Worm (Caenorhabditis elegans) whole organism, late embryonic: Measurements from ENCODE around the gene C05C10.7.

ENCODE experiments used
- K09A11.1 ChIP-seq: sonication (generic microtip); optimal IDR thresholded peaks from 2 replicates; lab custom pipeline; 2017; ENCODE audit warnings: antibody characterized with exemption, mild to moderate bottlenecking, missing genetic modification characterization, missing compliant biosample characterization; ENCODE audit not compliant: insufficient read depth
- Y22D7AL.16 ChIP-seq: sonication (generic microtip); optimal IDR thresholded peaks from 2 replicates; lab custom pipeline; 2016; ENCODE audit warnings: missing genetic modification characterization, missing compliant biosample characterization
- ceh-18 ChIP-seq: sonication (generic microtip); optimal IDR thresholded peaks from 2 replicates; lab custom pipeline; 2016; ENCODE audit warnings: missing genetic modification characterization, missing compliant biosample characterization
- ceh-19 ChIP-seq: fragments of 200-800 bp; sonication (Bioruptor generic); optimal IDR thresholded peaks from 2 replicates; lab custom pipeline; 2018; ENCODE audit warnings: mild to moderate bottlenecking, missing genetic modification characterization, missing compliant biosample characterization
- ceh-2 ChIP-seq: sonication (generic microtip); optimal IDR thresholded peaks from 2 replicates; lab custom pipeline; 2016; ENCODE audit warnings: missing genotype, missing genetic modification characterization, missing compliant biosample characterization
- ceh-31 ChIP-seq: sonication (generic microtip); optimal IDR thresholded peaks from 2 replicates; lab custom pipeline; 2016; ENCODE audit warnings: missing genetic modification characterization, missing compliant biosample characterization
- ceh-48 ChIP-seq: sonication (generic microtip); optimal IDR thresholded peaks from 2 replicates; lab custom pipeline; 2016; ENCODE audit warnings: missing genetic modification characterization, inconsistent platforms, missing compliant biosample characterization
- ceh-6 ChIP-seq: fragments of 200-800 bp; sonication (Bioruptor generic); optimal IDR thresholded peaks from 2 replicates; lab custom pipeline; 2018; ENCODE audit warnings: mild to moderate bottlenecking, missing genetic modification characterization, missing compliant biosample characterization
- ceh-9 ChIP-seq: sonication (generic microtip); optimal IDR thresholded peaks from 2 replicates; lab custom pipeline; 2016; ENCODE audit warnings: mild to moderate bottlenecking, missing genetic modification characterization, inconsistent platforms, missing compliant biosample characterization
- elt-4 ChIP-seq: sonication (generic microtip); optimal IDR thresholded peaks from 2 replicates; lab custom pipeline; 2016; ENCODE audit warnings: missing genetic modification characterization, missing compliant biosample characterization
- fax-1 ChIP-seq: sonication (generic microtip); optimal IDR thresholded peaks from 2 replicates; lab custom pipeline; 2016; ENCODE audit warnings: missing genotype, missing genetic modification characterization, missing compliant biosample characterization
- hlh-13 ChIP-seq: fragments of 200-800 bp; sonication (Bioruptor generic); optimal IDR thresholded peaks from 2 replicates; lab custom pipeline; 2018; ENCODE audit warnings: mild to moderate bottlenecking, missing genetic modification characterization, missing compliant biosample characterization
- hlh-15 ChIP-seq: sonication (generic microtip); optimal IDR thresholded peaks from 2 replicates; lab custom pipeline; 2016; ENCODE audit warnings: missing genetic modification characterization, missing compliant biosample characterization
- hlh-30 ChIP-seq: sonication (generic microtip); optimal IDR thresholded peaks from 2 replicates; lab custom pipeline; 2017; ENCODE audit warnings: antibody characterized with exemption, missing genetic modification characterization, missing compliant biosample characterization; ENCODE audit not compliant: insufficient read depth
- hlh-6 ChIP-seq: sonication (generic microtip); optimal IDR thresholded peaks from 2 replicates; lab custom pipeline; 2016; ENCODE audit warnings: missing genotype, missing genetic modification characterization, missing compliant biosample characterization
- lim-6 ChIP-seq: sonication (generic microtip); optimal IDR thresholded peaks from 2 replicates; lab custom pipeline; 2016; ENCODE audit warnings: missing genetic modification characterization, missing compliant biosample characterization
- lin-11 ChIP-seq: fragments of 200-800 bp; sonication (Bioruptor generic); optimal IDR thresholded peaks from 2 replicates; lab custom pipeline; 2018; ENCODE audit warnings: mild to moderate bottlenecking, missing genetic modification characterization, missing compliant biosample characterization
- madf-2 ChIP-seq: sonication (generic microtip); optimal IDR thresholded peaks from 2 replicates; lab custom pipeline; 2017; ENCODE audit warnings: missing genetic modification characterization, missing compliant biosample characterization
- mec-3 ChIP-seq: sonication (generic microtip); optimal IDR thresholded peaks from 2 replicates; lab custom pipeline; 2016; ENCODE audit warnings: borderline replicate concordance, missing genetic modification characterization, missing compliant biosample characterization
- nfya-1 ChIP-seq: sonication (generic microtip); optimal IDR thresholded peaks from 2 replicates; lab custom pipeline; 2017; ENCODE audit warnings: missing genetic modification characterization, mild to moderate bottlenecking, missing compliant biosample characterization, antibody characterized with exemption, moderate library complexity
- odd-2 ChIP-seq: sonication (generic microtip); optimal IDR thresholded peaks from 2 replicates; lab custom pipeline; 2017; ENCODE audit warnings: antibody characterized with exemption, mild to moderate bottlenecking, missing genetic modification characterization, missing compliant biosample characterization
- pat-9 ChIP-seq: fragments of 200-800 bp; sonication (Bioruptor generic); optimal IDR thresholded peaks from 2 replicates; lab custom pipeline; 2018; ENCODE audit warnings: mild to moderate bottlenecking, missing genetic modification characterization, moderate library complexity, missing compliant biosample characterization
- pax-1 ChIP-seq: fragments of 150-350 bp; optimal IDR thresholded peaks from 2 replicates; lab custom pipeline; 2014; ENCODE audit warnings: missing biosample characterization, missing genetic modification characterization
- pros-1 ChIP-seq: fragments of 150-350 bp; optimal IDR thresholded peaks from 2 replicates; lab custom pipeline; 2014; ENCODE audit warnings: missing biosample characterization, missing genetic modification reagents, missing genetic modification characterization
- sox-2 ChIP-seq: fragments of 200-800 bp; sonication (Bioruptor generic); IDR thresholded peaks from 2 replicates; pipeline ENCODE4 v1.3.6; 2022; ENCODE audit warnings: missing genetic modification reagents, missing genetic modification characterization, missing compliant biosample characterization
- syd-9 ChIP-seq: sonication (generic microtip); optimal IDR thresholded peaks from 2 replicates; lab custom pipeline; 2016; ENCODE audit warnings: mild to moderate bottlenecking, missing genetic modification characterization, moderate library complexity, missing compliant biosample characterization
- unc-3 ChIP-seq, 2 experiments: fragments of 200-800 bp in 1 of 2; sonication (Bioruptor generic) in 1 of 2; sonication (generic microtip) in 1 of 2; conservative IDR thresholded peaks in 1 of 2; optimal IDR thresholded peaks in 1 of 2; 2 replicates each; pipeline versions ENCODE4 v1.3.6 to Lab custom; 2016 to 2022; ENCODE audit warnings: missing compliant biosample characterization in 2 of 2, missing genetic modification characterization in 2 of 2, missing genetic modification reagents in 1 of 2
- unc-55 ChIP-seq: sonication (generic microtip); optimal IDR thresholded peaks from 2 replicates; lab custom pipeline; 2017; ENCODE audit warnings: missing biosample characterization, missing genetic modification reagents, missing genetic modification characterization
- unc-86 ChIP-seq: sonication (generic microtip); optimal IDR thresholded peaks from 2 replicates; lab custom pipeline; 2016; ENCODE audit warnings: missing genetic modification characterization, missing compliant biosample characterization
- zip-5 ChIP-seq: sonication (generic microtip); optimal IDR thresholded peaks from 2 replicates; lab custom pipeline; 2016; ENCODE audit warnings: missing genetic modification characterization, missing compliant biosample characterization
- ztf-16 ChIP-seq: sonication (generic microtip); optimal IDR thresholded peaks from 2 replicates; lab custom pipeline; 2017; ENCODE audit warnings: missing genetic modification characterization, missing compliant biosample characterization

The C05C10.7 gene

DNA sequence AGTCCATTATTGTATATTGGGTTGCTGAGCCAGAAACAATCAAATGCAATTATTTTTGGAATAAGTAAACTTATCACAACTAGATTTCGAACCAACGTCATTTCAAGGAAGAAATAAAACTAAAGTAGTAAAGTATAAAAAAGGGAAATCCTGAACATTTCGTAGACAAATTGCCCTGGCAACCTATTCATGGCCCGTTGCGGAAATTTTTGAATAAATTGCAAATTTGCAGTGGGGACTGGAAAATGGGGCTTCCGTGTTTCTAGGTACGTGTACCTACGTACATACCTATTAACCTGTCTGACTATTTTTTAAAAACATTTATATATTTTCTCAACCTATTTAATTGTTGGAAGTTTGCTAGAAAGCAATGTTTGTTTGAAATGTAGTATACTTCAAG, 23.8 kb downstream of the C05C10.7 start, which contains the start of gene F26C11.3:
TSS of gene F26C11.3 (minus strand) at position 101 of the 400 bp plus-strand sequence.
- TF ChIP-seq unc-55 (GFP tag; lab: Kevin White, UChicago) (no peak), zip-5 (tag; lab: Kevin White, UChicago) (no peak), hlh-30 (tag; lab: Kevin White, UChicago) (no peak), madf-2 (tag; lab: Kevin White, UChicago) (no peak), Y22D7AL.16 (no peak), pros-1 (tag; lab: Kevin White, UChicago) (no peak), unc-3 (GFP tag; conservative IDR thresholded peaks at IDR 0.05; lab: Robert Waterston, UW) (no peak), unc-3 (tag; optimal IDR thresholded peaks at IDR 0.05; lab: Kevin White, UChicago) (no peak), ceh-18 (tag; lab: Kevin White, UChicago) (no peak), lin-11 (tag; lab: Kevin White, UChicago) (no peak), ceh-2 (no peak), ceh-6 (GFP tag; lab: Kevin White, UChicago) (no peak), unc-86 (tag; lab: Kevin White, UChicago) (no peak), pat-9 (tag; lab: Kevin White, UChicago) (no peak)

DNA sequence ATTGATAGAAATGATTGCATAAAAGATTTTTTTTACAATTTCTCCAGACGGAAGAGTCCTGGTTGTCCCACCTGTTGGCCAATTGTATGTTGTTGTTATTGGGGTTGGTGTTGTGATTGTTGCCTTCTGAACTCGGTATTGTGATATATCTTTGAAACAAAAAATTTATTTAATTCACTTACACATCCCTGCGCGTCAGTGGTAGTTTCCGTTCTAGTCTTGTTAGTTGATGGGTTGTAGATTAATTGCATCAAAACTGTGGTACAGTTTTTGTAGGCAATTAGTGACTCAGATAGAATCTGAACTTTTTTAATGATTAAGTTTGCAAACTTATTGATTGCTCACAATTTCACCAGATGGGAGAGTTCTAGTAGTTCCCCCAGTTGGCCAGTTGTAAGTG, 34.3 kb downstream of the C05C10.7 start:
- TF ChIP-seq lim-6 (no peak), ceh-19 (GFP tag; lab: Kevin White, UChicago) (no peak), elt-4 (tag; lab: Kevin White, UChicago) (no peak), hlh-6 (tag; lab: Kevin White, UChicago) (no peak), nfya-1 (no peak), Y22D7AL.16 (no peak), zip-5 (tag; lab: Kevin White, UChicago) (no peak), pros-1 (tag; lab: Kevin White, UChicago) (no peak)

DNA sequence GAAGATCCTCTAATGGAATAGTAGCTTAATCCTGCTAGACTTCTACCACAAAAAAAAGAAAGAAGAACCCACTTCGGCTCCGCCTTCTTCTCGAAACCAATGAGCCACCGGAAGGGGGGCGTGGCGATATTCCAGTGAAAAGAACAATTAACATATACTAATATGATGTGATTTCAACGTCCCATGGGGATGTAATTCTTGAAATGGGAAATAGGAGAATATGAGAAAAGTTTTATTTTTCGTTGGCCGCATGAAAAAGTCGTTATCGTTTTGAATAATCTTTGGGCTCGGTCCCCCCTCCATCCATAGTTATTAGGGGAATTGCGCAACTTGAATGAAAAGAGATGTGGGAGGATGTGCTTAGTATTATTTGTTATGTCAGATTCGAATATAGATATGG, 38.5 kb downstream of the C05C10.7 start, which contains the start of gene unc-4:
TSS of gene unc-4 (minus strand) at position 101 of the 400 bp plus-strand sequence.
- TF ChIP-seq syd-9 (tag; lab: Kevin White, UChicago) (no peak), elt-4 (tag; lab: Kevin White, UChicago) (no peak), ceh-9 (tag; lab: Kevin White, UChicago) (no peak)

DNA sequence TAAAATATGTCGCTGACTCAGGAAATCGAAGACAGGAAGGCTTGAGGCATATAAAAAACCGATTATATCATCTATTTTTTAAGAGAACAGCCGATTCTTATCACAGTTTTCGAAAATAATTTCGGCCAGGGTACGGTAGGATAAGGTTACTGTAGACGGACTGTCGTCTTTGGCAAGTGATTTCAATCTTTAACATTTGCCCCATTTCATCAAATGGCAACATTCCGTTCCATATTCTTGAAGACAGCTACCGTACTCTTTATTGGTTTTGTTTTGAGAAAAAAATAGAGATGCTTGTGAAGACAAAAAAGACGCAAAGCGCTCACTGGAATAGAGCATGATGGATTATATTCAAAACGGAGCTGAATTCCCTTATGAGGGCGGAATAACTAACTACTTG, 40.0 kb downstream of the C05C10.7 start:
- TF ChIP-seq hlh-13 (GFP tag; lab: Kevin White, UChicago) (no peak), mec-3 (tag; lab: Kevin White, UChicago) (no peak), ztf-16 (tag; lab: Kevin White, UChicago) (no peak), nfya-1 (no peak), syd-9 (tag; lab: Kevin White, UChicago) (no peak), zip-5 (tag; lab: Kevin White, UChicago) (no peak), fax-1 (tag; lab: Kevin White, UChicago) (no peak), unc-86 (tag; lab: Kevin White, UChicago) (no peak), ceh-6 (GFP tag; lab: Kevin White, UChicago) (no peak), odd-2 (tag; lab: Kevin White, UChicago) (no peak), ceh-48 (tag; lab: Kevin White, UChicago) (no peak), hlh-15 (tag; lab: Kevin White, UChicago) (no peak)

DNA sequence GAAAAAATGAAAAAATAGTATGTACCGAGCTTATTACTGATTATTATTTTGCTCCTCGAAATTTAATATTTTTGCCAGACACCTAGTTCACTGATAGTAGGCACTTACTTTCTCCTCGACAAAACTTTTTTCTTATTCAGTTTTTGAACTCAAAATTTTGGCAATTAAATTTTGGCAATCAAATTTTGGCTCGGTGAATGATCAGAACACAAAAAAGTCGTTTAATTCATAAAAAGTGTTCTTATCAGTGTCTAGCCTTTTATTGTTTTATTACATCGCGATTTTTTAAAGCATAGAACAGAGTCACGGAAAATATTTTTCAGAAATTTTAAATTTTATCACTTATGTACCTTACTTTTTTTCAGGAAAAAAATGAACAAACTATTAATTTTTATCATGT, 43.6 kb downstream of the C05C10.7 start:
- TF ChIP-seq unc-86 (tag; lab: Kevin White, UChicago) (no peak), sox-2 (GFP tag; lab: Robert Waterston, UW) (no peak), pax-1 (tag; lab: Kevin White, UChicago) (no peak), hlh-15 (tag; lab: Kevin White, UChicago) (no peak), ceh-31 (tag; lab: Kevin White, UChicago) (no peak), nfya-1 (no peak), K09A11.1 (tag; lab: Kevin White, UChicago) (no peak)
- TF ChIP-seq, all 69 proteins: peak for 0
